Worm (Caenorhabditis elegans): ENCODE measurements around the gene B0212.3.
"Not testable (repeated sequence)": the region's sequence is repeated elsewhere in the genome, so short reads cannot be mapped to it uniquely, and the experiment has no call there.

B0212.3 gene

DNA sequence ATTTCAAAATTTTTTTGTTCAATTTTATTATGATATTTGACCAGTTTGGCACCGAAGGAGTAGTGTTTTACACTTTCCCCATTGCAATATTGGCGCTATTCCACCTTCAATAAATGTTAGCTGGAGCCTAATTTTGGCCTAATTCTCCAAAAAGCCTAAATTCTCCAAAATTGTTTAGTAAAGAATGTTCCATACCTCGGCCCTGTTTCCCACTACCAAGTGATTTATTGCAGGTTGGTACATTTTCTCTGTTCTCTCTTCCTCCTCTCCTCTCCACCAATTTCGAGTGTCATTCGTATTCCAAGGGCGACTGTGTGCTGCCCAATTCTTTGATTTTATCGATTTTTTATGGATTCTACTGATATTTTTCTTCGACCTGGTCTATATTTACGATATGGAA is 38.2 kb downstream of the B0212.3 start, which contains the start of gene Y37E11B.2:
TSS of gene Y37E11B.2 (plus strand) at position 301 of the 400 bp plus-strand sequence.
- TF ChIP-seq egl-27 (tag; optimal IDR thresholded peaks at IDR 0.05) (no peak), eor-1 (tag; optimal IDR thresholded peaks at IDR 0.05) (no peak), elt-1 (tag; optimal IDR thresholded peaks at IDR 0.05) (no peak), aly-2 (tag; optimal IDR thresholded peaks at IDR 0.05) (no peak), nhr-23 (tag; optimal IDR thresholded peaks at IDR 0.05) (no peak), nhr-77 (tag; optimal IDR thresholded peaks at IDR 0.05) (no peak), egl-5 (tag; optimal IDR thresholded peaks at IDR 0.05) (no peak), jun-1 (tag; optimal IDR thresholded peaks at IDR 0.05) (no peak), daf-12 (tag; optimal IDR thresholded peaks at IDR 0.05) (no peak), skn-1 (tag; optimal IDR thresholded peaks at IDR 0.05) (no peak), fos-1 (tag; optimal IDR thresholded peaks at IDR 0.05) (no peak), nhr-28 (tag; optimal IDR thresholded peaks at IDR 0.05) (no peak), nfya-1 (tag; optimal IDR thresholded peaks at IDR 0.05; ENCODE audit: insufficient read depth) (no peak), snpc-4 (tag; optimal IDR thresholded peaks at IDR 0.05) (no peak), ZK546.5 (tag; optimal IDR thresholded peaks at IDR 0.05) (no peak), pqm-1 (tag; optimal IDR thresholded peaks at IDR 0.05) (no peak)

DNA sequence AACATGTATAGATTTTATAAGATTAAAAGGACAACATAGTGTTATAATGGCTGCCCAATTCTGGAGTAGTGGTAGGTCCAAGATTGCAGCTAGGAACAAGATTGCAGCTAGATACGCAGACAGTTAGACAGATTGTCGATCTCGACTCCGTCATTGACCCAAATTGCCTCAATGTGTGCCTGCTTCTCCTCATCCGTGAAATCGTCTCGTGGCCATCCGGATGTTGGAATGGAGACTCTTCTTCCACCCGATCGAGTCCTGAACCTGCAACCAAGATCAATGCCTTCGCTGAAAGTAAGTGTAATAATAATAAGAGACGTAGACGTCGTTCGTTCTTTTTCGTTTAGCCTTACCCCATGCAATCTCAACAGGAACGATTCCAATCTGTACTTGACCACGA is 38.7 kb downstream of the B0212.3 start:
- TF ChIP-seq ceh-16 (tag; optimal IDR thresholded peaks at IDR 0.05) (no peak), snpc-4 (tag; optimal IDR thresholded peaks at IDR 0.05) (no peak)

- TF ChIP-seq elt-1 (tag; optimal IDR thresholded peaks at IDR 0.05) (no peak), nhr-67 (tag; optimal IDR thresholded peaks at IDR 0.05) (no peak), ceh-16 (tag; optimal IDR thresholded peaks at IDR 0.05) (no peak), nfya-1 (tag; optimal IDR thresholded peaks at IDR 0.05; ENCODE audit: insufficient read depth) (no peak), lsy-12 (tag; optimal IDR thresholded peaks at IDR 0.05) (no peak), zag-1 (tag; optimal IDR thresholded peaks at IDR 0.05) (no peak), mml-1 (tag; optimal IDR thresholded peaks at IDR 0.05) (no peak), snpc-4 (tag; optimal IDR thresholded peaks at IDR 0.05) (no peak), nhr-11 (tag; optimal IDR thresholded peaks at IDR 0.05) (no peak)
Observed at ce11 chrIV:3579477-3579975, 39.6 kb downstream of the B0212.3 start, which contains the start of gene Y37E11B.1. Gene Y37E11B.1 (plus strand): TSS chrIV:3579621.

DNA sequence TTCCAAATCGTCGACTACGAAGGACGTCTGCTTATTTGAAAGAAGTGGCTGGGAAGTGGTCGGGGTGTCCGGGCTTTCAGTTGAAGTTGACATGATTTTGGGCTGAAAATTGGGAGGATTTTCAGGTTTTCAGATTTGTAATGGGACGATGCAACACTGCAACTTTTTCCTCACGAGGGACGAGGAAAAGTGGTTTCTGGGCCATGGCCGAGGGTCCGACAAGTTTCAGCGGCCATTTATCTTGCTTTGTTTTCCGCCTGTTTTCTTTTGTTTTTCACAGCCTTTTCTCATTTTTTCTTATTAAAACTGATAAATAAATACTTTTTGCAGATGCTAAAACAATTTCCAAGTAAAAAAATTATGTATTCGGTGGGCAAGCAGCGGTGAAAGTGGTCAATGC is 42.8 kb downstream of the B0212.3 start, which contains the start of gene blos-7:
TSS of gene blos-7 (minus strand) at position 101 of the 400 bp plus-strand sequence.
- TF ChIP-seq jun-1, nhr-76, lin-39 (tag; optimal IDR thresholded peaks at IDR 0.05): not testable (repeated sequence)

- no peak for TF ChIP-seq eor-1 (tag; optimal IDR thresholded peaks at IDR 0.05)
- TF ChIP-seq sea-2 (GFP tag; optimal IDR thresholded peaks at IDR 0.05), result no peak
- no peak for TF ChIP-seq daf-12 (tag; optimal IDR thresholded peaks at IDR 0.05)
- TF ChIP-seq skn-1 (tag; optimal IDR thresholded peaks at IDR 0.05), result no peak
- no peak for TF ChIP-seq egl-5 (tag; optimal IDR thresholded peaks at IDR 0.05)
- no peak for TF ChIP-seq snpc-4 (tag; optimal IDR thresholded peaks at IDR 0.05)
- TF ChIP-seq unc-39 (tag; optimal IDR thresholded peaks at IDR 0.05), result no peak
- TF ChIP-seq nhr-67 (tag; optimal IDR thresholded peaks at IDR 0.05), result no peak
- TF ChIP-seq fos-1 (tag; optimal IDR thresholded peaks at IDR 0.05), result no peak
- TF ChIP-seq zag-1 (tag; optimal IDR thresholded peaks at IDR 0.05), result no peak
- TF ChIP-seq unc-62 (GFP tag; optimal IDR thresholded peaks at IDR 0.05), result no peak
- no peak for TF ChIP-seq lsy-12 (tag; optimal IDR thresholded peaks at IDR 0.05)
- no peak for TF ChIP-seq ZK546.5 (tag; optimal IDR thresholded peaks at IDR 0.05)
- TF ChIP-seq jun-1 (tag; optimal IDR thresholded peaks at IDR 0.05), result no peak
- no peak for TF ChIP-seq nhr-43 (tag; optimal IDR thresholded peaks at IDR 0.05; ENCODE audit: poor library complexity, severe bottlenecking)
Observed at ce11 chrIV:3590821-3591220, 50.8 kb downstream of the B0212.3 start.

All from whole organism, L3 larva.